Worm (Caenorhabditis elegans) whole organism, L3 larva: ENCODE results near the gene sprr-2.

Experiments
- R02D3.7 ChIP-seq: fragments of 150-350 bp; optimal IDR thresholded peaks from 2 replicates; lab custom pipeline; 2014; ENCODE audit warnings: missing biosample characterization, missing genetic modification characterization
- ZK546.5 ChIP-seq: sonication (generic microtip); optimal IDR thresholded peaks from 2 replicates; lab custom pipeline; 2017; ENCODE audit warnings: missing biosample characterization, missing genetic modification characterization
- aly-2 ChIP-seq: fragments of 150-350 bp; optimal IDR thresholded peaks from 2 replicates; lab custom pipeline; 2014; ENCODE audit warnings: missing biosample characterization, missing genetic modification characterization
- ama-1 ChIP-seq: fragments of 150-350 bp; optimal IDR thresholded peaks from 2 replicates; lab custom pipeline; 2018
- ceh-16 ChIP-seq: sonication (generic microtip); optimal IDR thresholded peaks from 2 replicates; lab custom pipeline; 2017; ENCODE audit warnings: missing biosample characterization, missing genetic modification characterization
- ceh-28 ChIP-seq: fragments of 150-350 bp; optimal IDR thresholded peaks from 2 replicates; lab custom pipeline; 2014; ENCODE audit warnings: missing biosample characterization, missing genetic modification reagents, missing genetic modification characterization
- ceh-82 ChIP-seq: fragments of 150-350 bp; optimal IDR thresholded peaks from 2 replicates; lab custom pipeline; 2014; ENCODE audit warnings: missing biosample characterization, missing genetic modification characterization
- ceh-9 ChIP-seq: sonication (generic microtip); optimal IDR thresholded peaks from 2 replicates; lab custom pipeline; 2018; ENCODE audit warnings: missing biosample characterization, missing genetic modification characterization
- daf-12 ChIP-seq: fragments of 150-350 bp; optimal IDR thresholded peaks from 2 replicates; lab custom pipeline; 2014; ENCODE audit warnings: missing biosample characterization, missing genetic modification reagents, missing genetic modification characterization
- egl-27 ChIP-seq: sonication (generic microtip); optimal IDR thresholded peaks from 4 replicates; lab custom pipeline; 2017; ENCODE audit warnings: missing biosample characterization, missing genetic modification reagents, missing genetic modification characterization
- egl-5 ChIP-seq: fragments of 150-350 bp; optimal IDR thresholded peaks from 2 replicates; lab custom pipeline; 2017; ENCODE audit warnings: missing biosample characterization, missing genetic modification reagents, missing genetic modification characterization, inconsistent platforms
- elt-1 ChIP-seq: fragments of 150-350 bp; optimal IDR thresholded peaks from 2 replicates; lab custom pipeline; 2014; ENCODE audit warnings: missing biosample characterization, missing genetic modification characterization
- elt-2 ChIP-seq: sonication (generic microtip); optimal IDR thresholded peaks from 2 replicates; lab custom pipeline; 2016; ENCODE audit warnings: missing genetic modification reagents, mild to moderate bottlenecking, missing genetic modification characterization, missing compliant biosample characterization
- elt-3 ChIP-seq, 3 experiments: fragments of 150-350 bp in 1 of 3; sonication (generic microtip) in 2 of 3; optimal IDR thresholded peaks; 2 replicates in 2 of 3; 4 replicates in 1 of 3; lab custom pipeline; 2014 to 2017; ENCODE audit warnings: missing biosample characterization in 3 of 3, missing genetic modification characterization in 3 of 3
- eor-1 ChIP-seq, 2 experiments: fragments of 150-350 bp; optimal IDR thresholded peaks; 2 replicates each; lab custom pipeline; 2014 to 2018; ENCODE audit warnings: missing biosample characterization in 2 of 2, missing genetic modification characterization in 2 of 2
- fkh-10 ChIP-seq: sonication (generic microtip); optimal IDR thresholded peaks from 2 replicates; lab custom pipeline; 2017; ENCODE audit warnings: missing biosample characterization, missing genetic modification reagents, missing genetic modification characterization
- fkh-2 ChIP-seq: fragments of 150-350 bp; optimal IDR thresholded peaks from 2 replicates; lab custom pipeline; 2014; ENCODE audit warnings: missing biosample characterization, missing genetic modification reagents, missing genetic modification characterization
- fos-1 ChIP-seq: fragments of 150-350 bp; optimal IDR thresholded peaks from 2 replicates; lab custom pipeline; 2014; ENCODE audit warnings: missing biosample characterization, missing genetic modification characterization
- hmg-11 ChIP-seq: sonication (generic microtip); optimal IDR thresholded peaks from 2 replicates; lab custom pipeline; 2016; ENCODE audit warnings: missing genetic modification characterization, missing compliant biosample characterization
- jun-1 ChIP-seq: fragments of 150-350 bp; optimal IDR thresholded peaks from 2 replicates; lab custom pipeline; 2014; ENCODE audit warnings: missing biosample characterization, missing genetic modification reagents, missing genetic modification characterization
- lin-15B ChIP-seq: fragments of 150-350 bp; optimal IDR thresholded peaks from 2 replicates; lab custom pipeline; 2014; ENCODE audit warnings: missing biosample characterization, missing genetic modification characterization
- lin-39 ChIP-seq: fragments of 150-350 bp; optimal IDR thresholded peaks from 2 replicates; lab custom pipeline; 2018; ENCODE audit warnings: missing biosample characterization, missing genetic modification reagents, missing genetic modification characterization
- lsy-12 ChIP-seq: sonication (generic microtip); optimal IDR thresholded peaks from 2 replicates; lab custom pipeline; 2016; ENCODE audit warnings: mild to moderate bottlenecking, missing genetic modification characterization, missing compliant biosample characterization
- mdl-1 ChIP-seq: fragments of 150-350 bp; optimal IDR thresholded peaks from 2 replicates; lab custom pipeline; 2014; ENCODE audit warnings: missing biosample characterization, missing genetic modification characterization
- mml-1 ChIP-seq: fragments of 150-350 bp; sonication (generic microtip); optimal IDR thresholded peaks from 3 replicates; lab custom pipeline; 2014; ENCODE audit warnings: missing biosample characterization, missing genetic modification characterization
- nfya-1 ChIP-seq: sonication (generic microtip); optimal IDR thresholded peaks from 2 replicates; lab custom pipeline; 2017; ENCODE audit warnings: missing genetic modification characterization, mild to moderate bottlenecking, missing compliant biosample characterization, antibody characterized with exemption, moderate library complexity; ENCODE audit not compliant: insufficient read depth
- nhr-11 ChIP-seq: fragments of 150-350 bp; optimal IDR thresholded peaks from 2 replicates; lab custom pipeline; 2014; ENCODE audit warnings: missing biosample characterization, missing genetic modification characterization
- nhr-12 ChIP-seq: fragments of 150-350 bp; optimal IDR thresholded peaks from 2 replicates; lab custom pipeline; 2014; ENCODE audit warnings: missing biosample characterization, missing genetic modification characterization
- nhr-23 ChIP-seq: fragments of 150-350 bp; optimal IDR thresholded peaks from 2 replicates; lab custom pipeline; 2014; ENCODE audit warnings: missing biosample characterization, missing genetic modification reagents, missing genetic modification characterization
- nhr-237 ChIP-seq: fragments of 150-350 bp; optimal IDR thresholded peaks from 2 replicates; lab custom pipeline; 2014; ENCODE audit warnings: missing biosample characterization, missing genetic modification characterization
- nhr-25 ChIP-seq: sonication (generic microtip); optimal IDR thresholded peaks from 2 replicates; lab custom pipeline; 2017; ENCODE audit warnings: missing biosample characterization, missing genetic modification characterization
- nhr-28 ChIP-seq: fragments of 150-350 bp; optimal IDR thresholded peaks from 2 replicates; lab custom pipeline; 2014; ENCODE audit warnings: missing biosample characterization, missing genetic modification characterization
- nhr-43 ChIP-seq: sonication (generic microtip); optimal IDR thresholded peaks from 2 replicates; lab custom pipeline; 2016; ENCODE audit warnings: mild to moderate bottlenecking, missing genetic modification characterization, missing compliant biosample characterization; ENCODE audit not compliant: poor library complexity, severe bottlenecking
- nhr-67 ChIP-seq: fragments of 150-350 bp; optimal IDR thresholded peaks from 2 replicates; lab custom pipeline; 2014; ENCODE audit warnings: missing biosample characterization, missing genetic modification characterization
- nhr-76 ChIP-seq: fragments of 150-350 bp; sonication (generic microtip); optimal IDR thresholded peaks from 5 replicates; lab custom pipeline; 2014; ENCODE audit warnings: missing biosample characterization, missing genetic modification characterization
- nhr-77 ChIP-seq: fragments of 150-350 bp; optimal IDR thresholded peaks from 2 replicates; lab custom pipeline; 2014; ENCODE audit warnings: missing biosample characterization, missing genetic modification characterization
- pha-4 ChIP-seq: fragments of 150-350 bp; optimal IDR thresholded peaks from 2 replicates; lab custom pipeline; 2014; ENCODE audit warnings: missing biosample characterization, missing genetic modification reagents, missing genetic modification characterization
- pqm-1 ChIP-seq: fragments of 150-350 bp; optimal IDR thresholded peaks from 2 replicates; lab custom pipeline; 2017; ENCODE audit warnings: missing biosample characterization, missing genetic modification characterization, inconsistent platforms
- sea-2 ChIP-seq: fragments of 150-350 bp; sonication (generic microtip); optimal IDR thresholded peaks from 4 replicates; lab custom pipeline; 2014; ENCODE audit warnings: missing biosample characterization, missing genetic modification reagents, missing genetic modification characterization
- skn-1 ChIP-seq: fragments of 150-350 bp; optimal IDR thresholded peaks from 2 replicates; lab custom pipeline; 2014; ENCODE audit warnings: missing biosample characterization, missing genetic modification characterization
- snpc-4 ChIP-seq: fragments of 150-350 bp; optimal IDR thresholded peaks from 2 replicates; lab custom pipeline; 2014; ENCODE audit warnings: missing biosample characterization, missing genetic modification characterization
- tbx-2 ChIP-seq: sonication (generic microtip); optimal IDR thresholded peaks from 2 replicates; lab custom pipeline; 2016; ENCODE audit warnings: mild to moderate bottlenecking, missing genetic modification characterization, missing compliant biosample characterization
- unc-39 ChIP-seq: sonication (generic microtip); optimal IDR thresholded peaks from 4 replicates; lab custom pipeline; 2017; ENCODE audit warnings: missing biosample characterization, missing genetic modification characterization
- unc-62 ChIP-seq: fragments of 150-350 bp; sonication (generic microtip); optimal IDR thresholded peaks from 4 replicates; lab custom pipeline; 2014; ENCODE audit warnings: missing biosample characterization, missing genetic modification reagents, missing genetic modification characterization
- zag-1 ChIP-seq: fragments of 150-350 bp; optimal IDR thresholded peaks from 2 replicates; lab custom pipeline; 2014; ENCODE audit warnings: missing biosample characterization, missing genetic modification characterization
- ztf-11 ChIP-seq: fragments of 150-350 bp; optimal IDR thresholded peaks from 2 replicates; lab custom pipeline; 2014; ENCODE audit warnings: missing biosample characterization, missing genetic modification characterization
- ztf-4 ChIP-seq: fragments of 150-350 bp; optimal IDR thresholded peaks from 2 replicates; lab custom pipeline; 2014; ENCODE audit warnings: missing biosample characterization, missing genetic modification characterization

Gene sprr-2

DNA sequence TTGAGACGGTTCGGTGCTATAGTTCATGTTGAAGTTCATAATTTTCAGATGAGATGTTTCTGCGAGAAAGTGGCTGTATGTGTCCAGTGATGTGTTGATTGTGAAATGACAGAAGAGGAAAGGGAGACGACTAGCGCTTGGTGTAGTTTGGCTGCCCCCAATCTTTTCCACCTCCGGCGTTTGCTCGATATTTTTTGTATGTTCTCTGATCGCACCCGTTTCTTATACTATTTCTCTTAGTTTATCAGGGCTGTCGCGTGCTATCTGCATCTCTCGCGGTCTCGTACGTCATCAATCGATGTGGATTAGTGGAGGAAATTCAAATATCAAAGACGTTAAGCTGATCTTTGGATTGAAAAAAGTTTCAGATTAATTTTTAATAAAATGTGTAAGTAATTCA, 17.5 kb downstream of the sprr-2 start, which contains the start of gene atf-4:
Gene atf-4, minus strand, starts transcription at position 93 of the 400 bp plus-strand sequence.
- no peak for TF ChIP-seq lsy-12 (tag; lab: Kevin White, UChicago)
- TF ChIP-seq jun-1 (tag; lab: Kevin White, UChicago) = peak; percentile 54
- TF ChIP-seq R02D3.7 (tag; lab: Kevin White, UChicago) = no peak
- no peak for TF ChIP-seq ztf-11 (tag; lab: Kevin White, UChicago)
- TF ChIP-seq nhr-25 (tag; lab: Kevin White, UChicago) = peak; percentile 55
- TF ChIP-seq pqm-1 (tag; lab: Kevin White, UChicago) = peak; percentile 62
- peak; percentile 62 for TF ChIP-seq nhr-23 (tag; lab: Kevin White, UChicago)
- peak; percentile 78 for TF ChIP-seq nhr-43 (tag; lab: Kevin White, UChicago)
- no peak for TF ChIP-seq nhr-67 (tag; lab: Kevin White, UChicago)
- no peak for TF ChIP-seq ZK546.5 (tag; lab: Kevin White, UChicago)
- TF ChIP-seq mdl-1 (tag; lab: Kevin White, UChicago) = peak; percentile 75
- no peak for TF ChIP-seq unc-62 (GFP tag; lab: Kevin White, UChicago)
- TF ChIP-seq zag-1 = no peak
- TF ChIP-seq nhr-28 = no peak
- no peak for TF ChIP-seq ama-1 (lab: Kevin White, UChicago)
- no peak for TF ChIP-seq nhr-12
- TF ChIP-seq elt-3 (tag; optimal IDR thresholded peaks at IDR 0.05; lab: Kevin White, UChicago) = no peak
- TF ChIP-seq unc-39 (tag; lab: Kevin White, UChicago) = no peak
- no peak for TF ChIP-seq sea-2 (GFP tag; lab: Kevin White, UChicago)
- peak; percentile 41 for TF ChIP-seq lin-39 (tag; lab: Kevin White, UChicago)
- TF ChIP-seq nhr-11 (tag; lab: Kevin White, UChicago) = peak; percentile 6
- no peak for TF ChIP-seq nhr-237
- TF ChIP-seq fos-1 (tag; lab: Kevin White, UChicago) = no peak
- TF ChIP-seq nhr-76 (tag; lab: Kevin White, UChicago) = no peak
- TF ChIP-seq aly-2 = no peak
- TF ChIP-seq ceh-28 (tag; lab: Kevin White, UChicago) = peak; percentile 87
- no peak for TF ChIP-seq ztf-4 (tag; lab: Kevin White, UChicago)
- peak; percentile 74 for TF ChIP-seq nfya-1 (tag; lab: Kevin White, UChicago)
- TF ChIP-seq ceh-9 = no peak
- TF ChIP-seq fkh-10 (GFP tag; lab: Kevin White, UChicago) = no peak
- no peak for TF ChIP-seq daf-12 (tag; lab: Kevin White, UChicago)
- no peak for TF ChIP-seq lin-15B (tag; lab: Kevin White, UChicago)
- no peak for TF ChIP-seq mml-1 (tag; lab: Kevin White, UChicago)
- peak; percentile 71 for TF ChIP-seq elt-2 (tag; lab: Kevin White, UChicago)
- peak; percentile 22 for TF ChIP-seq snpc-4
- no peak for TF ChIP-seq ceh-16
- no peak for TF ChIP-seq skn-1 (tag; lab: Kevin White, UChicago)
- no peak for TF ChIP-seq egl-27
- TF ChIP-seq egl-5 (tag; lab: Kevin White, UChicago) = peak; percentile 69
- TF ChIP-seq eor-1 (tag; optimal IDR thresholded peaks at IDR 0.05; lab: Kevin White, UChicago) = no peak
- peak; percentile 54 for TF ChIP-seq pha-4 (tag; lab: Kevin White, UChicago)
- TF ChIP-seq ceh-82 (tag; lab: Kevin White, UChicago) = no peak
- TF ChIP-seq hmg-11 (tag; lab: Kevin White, UChicago) = peak; percentile 78
- TF ChIP-seq fkh-2 (tag; lab: Kevin White, UChicago) = no peak
- TF ChIP-seq nhr-77 (tag; lab: Kevin White, UChicago) = no peak
- TF ChIP-seq tbx-2 (tag; lab: Kevin White, UChicago) = no peak
- no peak for TF ChIP-seq elt-1 (tag; lab: Kevin White, UChicago)
